Fruit fly (Drosophila melanogaster): ENCODE measurements around the gene Ns3.

Gene Ns3

DNA sequence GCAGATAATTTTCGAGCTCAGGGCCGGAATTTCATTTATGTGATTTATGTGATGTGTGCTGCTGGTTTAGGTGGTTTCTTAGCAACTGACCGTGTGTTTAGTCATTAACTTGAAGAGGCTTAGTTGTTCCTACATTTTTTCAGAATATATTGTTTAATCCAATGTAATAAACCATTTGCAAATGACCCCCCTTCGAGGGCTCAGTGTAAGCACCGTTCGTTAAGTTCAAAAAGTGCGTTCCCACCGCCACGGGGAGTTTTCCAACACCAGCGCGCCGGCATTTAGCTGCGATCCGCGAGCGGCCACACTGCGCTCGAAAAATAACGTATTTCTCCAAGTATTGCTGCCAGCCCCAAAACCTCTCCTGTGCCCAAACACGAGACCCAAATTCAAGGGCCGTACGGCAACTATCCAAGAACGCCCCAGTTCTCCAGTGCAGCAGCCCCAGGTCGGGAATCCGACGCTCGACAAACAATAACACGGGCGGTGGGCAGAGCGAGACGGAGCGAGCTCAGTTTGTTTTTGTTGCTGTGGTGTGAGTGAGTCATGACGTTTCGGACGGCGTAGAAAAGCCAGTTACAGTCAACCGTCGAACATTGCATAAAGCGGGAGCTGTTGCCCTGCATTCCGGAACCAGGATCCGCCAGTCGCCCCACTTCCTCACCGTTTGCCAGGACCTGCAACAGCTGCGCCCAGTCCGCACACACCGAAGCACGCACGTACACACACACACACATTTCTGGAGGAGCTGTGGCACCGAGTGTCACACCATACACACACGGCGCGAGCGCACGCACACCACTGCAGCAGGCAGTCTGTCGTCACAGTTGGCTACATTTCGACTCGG, 14.5 kb upstream of the Ns3 start, which contains the start of gene rush (continued):
- peak; percentile 10 for TF ChIP-seq Lhr (GFP tag; optimal IDR thresholded peaks at IDR 0.05)
- TF ChIP-seq CG8281 (tag; optimal IDR thresholded peaks at IDR 0.05), result no peak
- TF ChIP-seq nmo (GFP tag; optimal IDR thresholded peaks at IDR 0.05), result peak; percentile 5
- peak; percentile 57 for TF ChIP-seq CG7786 (GFP tag; optimal IDR thresholded peaks at IDR 0.05)
- no peak for TF ChIP-seq cato (GFP tag; optimal IDR thresholded peaks at IDR 0.05; ENCODE audit: borderline replicate concordance)
- TF ChIP-seq usp (GFP tag; optimal IDR thresholded peaks at IDR 0.05), result no peak
- peak; percentile 50 for TF ChIP-seq bcd (GFP tag; optimal IDR thresholded peaks at IDR 0.05)
- 0 out of 3 replicates have a peak, but pooled peaks have one; percentile 10 for TF ChIP-seq CG6175 (GFP tag; IDR thresholded peaks at IDR 0.05)
- peak; percentile 40 for TF ChIP-seq Antp (GFP tag; optimal IDR thresholded peaks at IDR 0.05)
- TF ChIP-seq ATbp (GFP tag; optimal IDR thresholded peaks at IDR 0.05), result peak; percentile 4
- TF ChIP-seq ranshi (GFP tag; IDR thresholded peaks at IDR 0.05), result 0 out of 2 replicates have a peak, but pooled peaks have one; percentile 24
- TF ChIP-seq lmd (GFP tag; IDR thresholded peaks at IDR 0.05), result peak; percentile 45; the same call in 1 of the 2 replicates
- TF ChIP-seq CG4730 (GFP tag; IDR thresholded peaks at IDR 0.05), result no peak
- TF ChIP-seq CG4617 (GFP tag; optimal IDR thresholded peaks at IDR 0.05; ENCODE audit: borderline replicate concordance), result peak; percentile 90
- TF ChIP-seq repo (GFP tag; optimal IDR thresholded peaks at IDR 0.05), result no peak
- TF ChIP-seq Doc3 (GFP tag; IDR thresholded peaks at IDR 0.05; ENCODE audit: partially characterized antibody), result no peak
- peak; percentile 73 for TF ChIP-seq E2f2 (GFP tag; IDR thresholded peaks at IDR 0.05)
- TF ChIP-seq CG3281 (GFP tag; optimal IDR thresholded peaks at IDR 0.05), result no peak
- TF ChIP-seq CG1832 (GFP tag; optimal IDR thresholded peaks at IDR 0.05), result peak; percentile 73
- TF ChIP-seq CG10959 (GFP tag; IDR thresholded peaks at IDR 0.05), result no peak
- TF ChIP-seq Pdp1 (GFP tag; optimal IDR thresholded peaks at IDR 0.05), result peak in 1 of 2 experiments; percentile 36
- peak; percentile 63 for TF ChIP-seq zfh2 (GFP tag; optimal IDR thresholded peaks at IDR 0.05)
- TF ChIP-seq ERR (GFP tag; optimal IDR thresholded peaks at IDR 0.05), result peak; percentile 29
- TF ChIP-seq B-H2 (GFP tag; optimal IDR thresholded peaks at IDR 0.05), result peak; percentile 2
- TF ChIP-seq CG17802 (tag; optimal IDR thresholded peaks at IDR 0.05), result no peak
- 0 out of 3 replicates have a peak, but pooled peaks have one; percentile 21 for TF ChIP-seq Aef1 (GFP tag; IDR thresholded peaks at IDR 0.05)
- TF ChIP-seq CG6689 (GFP tag; IDR thresholded peaks at IDR 0.05), result 0 out of 2 replicates have a peak, but pooled peaks have one; percentile 12
- TF ChIP-seq CG9876 (GFP tag; optimal IDR thresholded peaks at IDR 0.05), result peak; percentile 20
- peak; percentile 26 for TF ChIP-seq grau (tag; optimal IDR thresholded peaks at IDR 0.05)
- peak; percentile 36 for TF ChIP-seq gro (GFP tag; optimal IDR thresholded peaks at IDR 0.05)
- peak; percentile 38; the same call in 1 of the 2 replicates for TF ChIP-seq CG13287 (GFP tag; IDR thresholded peaks at IDR 0.05; ENCODE audit: partially characterized antibody)
- 0 out of 3 replicates have a peak, but pooled peaks have one; percentile 7 for TF ChIP-seq Optix (GFP tag; IDR thresholded peaks at IDR 0.05)
- no peak for TF ChIP-seq CG7745 (tag; optimal IDR thresholded peaks at IDR 0.05)
- no peak for TF ChIP-seq ase (GFP tag; IDR thresholded peaks at IDR 0.05)
- no peak for TF ChIP-seq esg (GFP tag; conservative IDR thresholded peaks at IDR 0.05)
- TF ChIP-seq CG3726 (GFP tag; IDR thresholded peaks at IDR 0.05), result no peak
- 0 out of 2 replicates have a peak, but pooled peaks have one; percentile 15 for TF ChIP-seq CG11696 (GFP tag; IDR thresholded peaks at IDR 0.05)
- peak; percentile 76 for TF ChIP-seq CG15514 (GFP tag; optimal IDR thresholded peaks at IDR 0.05)
- peak; percentile 38 for TF ChIP-seq sug (tag; optimal IDR thresholded peaks at IDR 0.05)
- peak; percentile 85 for TF ChIP-seq gfzf (GFP tag; optimal IDR thresholded peaks at IDR 0.05)
- no peak for TF ChIP-seq pros (GFP tag; optimal IDR thresholded peaks at IDR 0.05)
- TF ChIP-seq CG10321 (GFP tag; IDR thresholded peaks at IDR 0.05), result peak; percentile 24; the same call in 1 of the 2 replicates
- peak; percentile 48 for TF ChIP-seq CG10366 (GFP tag; IDR thresholded peaks at IDR 0.05)
- TF ChIP-seq mld (GFP tag; IDR thresholded peaks at IDR 0.05; ENCODE audit: partially characterized antibody), result no peak
- TF ChIP-seq NfI (GFP tag; optimal IDR thresholded peaks at IDR 0.05), result peak; percentile 42
- peak; percentile 13 to 27 for TF ChIP-seq dpn (GFP tag; optimal IDR thresholded peaks at IDR 0.05)
- no peak for TF ChIP-seq cas (GFP tag; IDR thresholded peaks at IDR 0.05)
- TF ChIP-seq CG2678 (tag; optimal IDR thresholded peaks at IDR 0.05), result peak; percentile 13

Data from whole organism, embryonic.